Worm (Caenorhabditis elegans) whole organism, L2 larva: Measurements from ENCODE around the gene fbxa-152.

ENCODE experiments used
- lin-11 ChIP-seq: fragments of 150-350 bp; sonication (generic microtip); optimal IDR thresholded peaks from 2 replicates; lab custom pipeline; 2014; ENCODE audit warnings: missing biosample characterization, missing genetic modification characterization, inconsistent platforms, mixed read lengths
- lin-39 ChIP-seq: fragments of 150-350 bp; optimal IDR thresholded peaks from 2 replicates; lab custom pipeline; 2014; ENCODE audit warnings: missing biosample characterization, missing genetic modification reagents, missing genetic modification characterization
- nhr-237 ChIP-seq: fragments of 150-350 bp; optimal IDR thresholded peaks from 2 replicates; lab custom pipeline; 2014; ENCODE audit warnings: missing biosample characterization, missing genetic modification characterization
- sma-9 ChIP-seq, 2 experiments: fragments of 150-350 bp in 1 of 2; sonication (generic microtip) in 1 of 2; optimal IDR thresholded peaks; 2 replicates each; lab custom pipeline; 2014 to 2016; ENCODE audit warnings: missing genetic modification characterization in 2 of 2, mild to moderate bottlenecking in 1 of 2, missing biosample characterization in 1 of 2, missing compliant biosample characterization in 1 of 2, missing genetic modification reagents in 1 of 2, moderate library complexity in 1 of 2
- ztf-11 ChIP-seq: sonication (generic microtip); optimal IDR thresholded peaks from 2 replicates; lab custom pipeline; 2017; ENCODE audit warnings: missing biosample characterization, missing genetic modification characterization

- TF ChIP-seq lin-39 (tag; lab: Kevin White, UChicago) (no peak), nhr-237 (tag; lab: Kevin White, UChicago) (no peak), sma-9 (GFP tag; optimal IDR thresholded peaks at IDR 0.05; lab: Kevin White, UChicago) (no peak), sma-9 (tag; optimal IDR thresholded peaks at IDR 0.05; lab: Kevin White, UChicago) (no peak), ztf-11 (no peak), lin-11 (tag; lab: Kevin White, UChicago) (no peak)
Measured at ce11 chrV:15612886-15613285, 10.7 kb upstream of the fbxa-152 start, which contains the start of gene str-263.
